Worm (Caenorhabditis elegans): ENCODE measurements around the gene Y39A1A.3.

DNA sequence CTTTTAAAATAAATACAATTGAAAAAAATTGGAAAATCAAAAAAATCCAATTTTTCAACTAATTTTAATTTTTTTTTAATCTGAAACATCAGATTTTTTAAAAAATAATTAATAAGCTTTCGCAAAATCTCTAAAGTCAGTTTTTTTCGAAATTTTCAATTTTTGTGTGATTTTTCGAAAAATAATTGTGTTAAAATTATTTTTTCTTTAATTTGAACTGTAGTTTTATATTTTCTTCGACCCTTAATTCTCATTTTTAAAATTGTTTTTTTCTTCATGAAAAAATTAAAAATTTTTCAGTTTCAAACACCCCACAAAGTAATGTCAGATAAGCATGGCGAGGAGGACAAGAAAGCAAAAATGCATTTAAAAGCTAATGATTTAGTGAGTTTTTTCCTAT, 8.8 kb upstream of the Y39A1A.3 start, which contains the start of gene rabx-5:
- TF ChIP-seq alr-1 (tag; optimal IDR thresholded peaks at IDR 0.05; ENCODE audit: borderline replicate concordance) (no peak), lin-15B (tag; optimal IDR thresholded peaks at IDR 0.05) (no peak), fkh-10 (GFP tag; optimal IDR thresholded peaks at IDR 0.05) (no peak), unc-62 (GFP tag; optimal IDR thresholded peaks at IDR 0.05) (no peak), ama-1 (optimal IDR thresholded peaks at IDR 0.05) (no peak), zip-4 (GFP tag; optimal IDR thresholded peaks at IDR 0.05) (no peak), lsy-2 (tag; optimal IDR thresholded peaks at IDR 0.05) (no peak), nhr-77 (tag; optimal IDR thresholded peaks at IDR 0.05) (no peak), egl-27 (tag; optimal IDR thresholded peaks at IDR 0.05) (no peak), jun-1 (tag; optimal IDR thresholded peaks at IDR 0.05) (no peak), elt-3 (tag; optimal IDR thresholded peaks at IDR 0.05) (no peak), nhr-90 (tag; optimal IDR thresholded peaks at IDR 0.05; ENCODE audit: poor library complexity) (no peak), nhr-76 (tag; optimal IDR thresholded peaks at IDR 0.05) (no peak)

Data from whole organism, L1 larva.